Worm (Caenorhabditis elegans) whole organism, mixed stage, embryonic: ENCODE measurements around the gene C41G6.12.

Experiments used
- M03D4.4 ChIP-seq: sonication (generic microtip); optimal IDR thresholded peaks from 2 replicates; lab custom pipeline; 2017; ENCODE audit warnings: mild to moderate bottlenecking, missing genetic modification characterization, missing compliant biosample characterization
- bed-3 ChIP-seq: fragments of 200-800 bp; sonication (Bioruptor generic); optimal IDR thresholded peaks from 3 replicates; lab custom pipeline; 2018; ENCODE audit warnings: mild to moderate bottlenecking, missing genetic modification characterization, moderate library complexity, missing compliant biosample characterization
- blmp-1 ChIP-seq: fragments of 150-350 bp; optimal IDR thresholded peaks from 2 replicates; lab custom pipeline; 2014; ENCODE audit warnings: missing biosample characterization, missing genetic modification characterization
- ceh-39 ChIP-seq: fragments of 150-350 bp; optimal IDR thresholded peaks from 2 replicates; lab custom pipeline; 2014; ENCODE audit warnings: missing biosample characterization, missing genetic modification characterization
- ces-1 ChIP-seq: fragments of 150-350 bp; optimal IDR thresholded peaks from 2 replicates; lab custom pipeline; 2014; ENCODE audit warnings: missing biosample characterization, missing genetic modification reagents, missing genetic modification characterization
- drap-1 ChIP-seq: fragments of 200-800 bp; sonication (Bioruptor generic); optimal IDR thresholded peaks from 3 replicates; lab custom pipeline; 2018; ENCODE audit warnings: mild to moderate bottlenecking, missing genetic modification characterization, missing compliant biosample characterization
- mep-1 ChIP-seq: fragments of 150-350 bp; optimal IDR thresholded peaks from 2 replicates; lab custom pipeline; 2017; ENCODE audit warnings: missing biosample characterization, missing genetic modification reagents, missing genetic modification characterization, inconsistent platforms
- nhr-237 ChIP-seq: fragments of 150-350 bp; optimal IDR thresholded peaks from 2 replicates; lab custom pipeline; 2014; ENCODE audit warnings: missing biosample characterization, missing genetic modification characterization
- pha-4 ChIP-seq: fragments of 150-350 bp; optimal IDR thresholded peaks from 2 replicates; lab custom pipeline; 2018; ENCODE audit warnings: missing biosample characterization, missing genetic modification reagents, missing genetic modification characterization
- snpc-4 ChIP-seq: fragments of 150-350 bp; optimal IDR thresholded peaks from 2 replicates; lab custom pipeline; 2014; ENCODE audit warnings: missing biosample characterization, missing genetic modification characterization
- tbx-8 ChIP-seq: fragments of 200-800 bp; sonication (Bioruptor generic); optimal IDR thresholded peaks from 2 replicates; lab custom pipeline; 2018; ENCODE audit warnings: mild to moderate bottlenecking, missing genetic modification characterization, moderate library complexity, missing compliant biosample characterization
- unc-39 ChIP-seq: fragments of 150-350 bp; optimal IDR thresholded peaks from 2 replicates; lab custom pipeline; 2014; ENCODE audit warnings: missing biosample characterization, missing genetic modification characterization
- unc-62 ChIP-seq: fragments of 150-350 bp; optimal IDR thresholded peaks from 2 replicates; lab custom pipeline; 2014; ENCODE audit warnings: missing biosample characterization, missing genetic modification reagents, missing genetic modification characterization
- zip-8 ChIP-seq: fragments of 150-350 bp; optimal IDR thresholded peaks from 2 replicates; lab custom pipeline; 2014; ENCODE audit warnings: missing biosample characterization, missing genetic modification characterization

ce11 chrV:15193909-15194308 is 13.7 kb downstream of the C41G6.12 start, which contains the start of gene Y75B12B.13:
- TF ChIP-seq zip-8 (tag; lab: Kevin White, UChicago): no peak
- no peak for TF ChIP-seq drap-1
- no peak for TF ChIP-seq mep-1 (tag; lab: Kevin White, UChicago)
- no peak for TF ChIP-seq tbx-8
- TF ChIP-seq unc-39 (tag; lab: Kevin White, UChicago): no peak
- TF ChIP-seq pha-4: no peak
- TF ChIP-seq blmp-1 (tag; lab: Kevin White, UChicago): no peak
- no peak for TF ChIP-seq nhr-237 (tag; lab: Kevin White, UChicago)
- no peak for TF ChIP-seq ces-1 (GFP tag; lab: Kevin White, UChicago)
- no peak for TF ChIP-seq unc-62
- TF ChIP-seq ceh-39 (tag; lab: Kevin White, UChicago): no peak
- no peak for TF ChIP-seq M03D4.4
- no peak for TF ChIP-seq snpc-4 (tag; lab: Kevin White, UChicago)
- TF ChIP-seq bed-3 (GFP tag; lab: Kevin White, UChicago): no peak
